Worm (Caenorhabditis elegans) whole organism, dauer: Measurements from ENCODE around the gene sqst-2.
"Not testable (repeated sequence)": the region's sequence is repeated elsewhere in the genome, so short reads cannot be mapped to it uniquely, and the experiment has no call there.

ENCODE experiments used
- unc-62 ChIP-seq: sonication (generic microtip); optimal IDR thresholded peaks from 2 replicates; lab custom pipeline; 2017; ENCODE audit warnings: missing biosample characterization, missing genetic modification reagents, missing genetic modification characterization

Gene sqst-2

ce11 chrIV:7328918-7329317 is at the start of gene sqst-2:
TSS of gene sqst-2 (minus strand) at chrIV:7328975.
- no peak for TF ChIP-seq unc-62 (GFP tag; lab: Kevin White, UChicago)

ce11 chrIV:7376511-7376910 is 47.7 kb upstream of the sqst-2 start, which contains the start of gene T12B3.2:
TSS of gene T12B3.2 (plus strand) at chrIV:7376811.
- no peak for TF ChIP-seq unc-62 (GFP tag; lab: Kevin White, UChicago)

ce11 chrIV:7374847-7375246 is 46.1 kb upstream of the sqst-2 start, which contains the start of gene T12B3.3:
TSS of gene T12B3.3 (plus strand) at chrIV:7375147.
- TF ChIP-seq unc-62 (GFP tag; lab: Kevin White, UChicago), result not testable (repeated sequence)

- TF ChIP-seq unc-62 (GFP tag; lab: Kevin White, UChicago), result not testable (repeated sequence)
These were observed 36.2 kb upstream of the sqst-2 start, which contains the start of gene Y40C5A.4 for ce11 chrIV:7365011-7365410. TSS of gene Y40C5A.4 (minus strand) at chrIV:7365111.

- no peak for TF ChIP-seq unc-62 (GFP tag; lab: Kevin White, UChicago)
These were observed 18.0 kb upstream of the sqst-2 start, which contains the start of gene daf-42 for ce11 chrIV:7346751-7347150. TSS of gene daf-42 (minus strand) at chrIV:7346851.

- no peak for TF ChIP-seq unc-62 (GFP tag; lab: Kevin White, UChicago)
These were observed 15.2 kb upstream of the sqst-2 start for ce11 chrIV:7344020-7344419.

- no peak for TF ChIP-seq unc-62 (GFP tag; lab: Kevin White, UChicago)
These were observed 13.4 kb upstream of the sqst-2 start for ce11 chrIV:7342144-7342543.

- TF ChIP-seq unc-62 (GFP tag; lab: Kevin White, UChicago), result no peak
These were observed 10.3 kb upstream of the sqst-2 start for ce11 chrIV:7339095-7339494.

- TF ChIP-seq unc-62 (GFP tag; lab: Kevin White, UChicago), result no peak
These were observed 9.3 kb upstream of the sqst-2 start for ce11 chrIV:7338042-7338441.

ce11 chrIV:7332695-7333094 is 3.9 kb upstream of the sqst-2 start, which contains the start of gene ocr-4:
TSS of gene ocr-4 (minus strand) at chrIV:7332795.
- TF ChIP-seq unc-62 (GFP tag; lab: Kevin White, UChicago), result no peak

ce11 chrIV:7326613-7327149 is 2.1 kb downstream of the sqst-2 start, which contains the start of gene ifo-1:
TSS of gene ifo-1 (minus strand) at chrIV:7326663.
- no peak for TF ChIP-seq unc-62 (GFP tag; lab: Kevin White, UChicago)

ce11 chrIV:7325698-7326097 is 3.1 kb downstream of the sqst-2 start:
- no peak for TF ChIP-seq unc-62 (GFP tag; lab: Kevin White, UChicago)

ce11 chrIV:7324913-7325312 is 3.9 kb downstream of the sqst-2 start:
- TF ChIP-seq unc-62 (GFP tag; lab: Kevin White, UChicago), result no peak

- no peak for TF ChIP-seq unc-62 (GFP tag; lab: Kevin White, UChicago)
These were observed 4.9 kb downstream of the sqst-2 start for ce11 chrIV:7323904-7324303.

ce11 chrIV:7320688-7321087 is 8.1 kb downstream of the sqst-2 start:
- no peak for TF ChIP-seq unc-62 (GFP tag; lab: Kevin White, UChicago)

ce11 chrIV:7319931-7320435 is 8.8 kb downstream of the sqst-2 start:
- no peak for TF ChIP-seq unc-62 (GFP tag; lab: Kevin White, UChicago)

ce11 chrIV:7318900-7319299 is 9.9 kb downstream of the sqst-2 start:
- TF ChIP-seq unc-62 (GFP tag; lab: Kevin White, UChicago), result no peak
